Fruit fly (Drosophila melanogaster): Measurements from ENCODE around the gene CG15044.

DNA sequence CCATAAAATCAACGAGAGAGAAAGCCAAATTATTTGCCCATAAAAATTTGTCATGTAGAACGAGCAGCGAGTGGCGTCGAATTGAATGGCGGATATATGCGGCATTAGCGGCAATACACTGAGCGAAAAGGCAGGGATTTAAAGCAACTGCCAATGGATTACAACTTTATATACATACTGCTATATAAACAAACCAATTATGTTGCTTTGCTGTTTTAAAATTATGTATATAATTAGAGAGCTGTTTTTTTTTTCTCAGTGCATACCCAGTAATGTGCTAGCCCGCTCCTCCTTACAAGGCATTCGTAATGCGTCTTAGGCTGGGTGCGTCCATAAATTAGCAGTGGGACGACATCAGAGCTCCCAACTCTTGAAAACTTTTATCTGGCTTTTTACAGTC, 23.9 kb downstream of the CG15044 start:
- TF ChIP-seq Dfd (GFP tag; optimal IDR thresholded peaks at IDR 0.05) (no peak), lola (GFP tag; optimal IDR thresholded peaks at IDR 0.05) (no peak)

Measured in whole organism, wandering third instar larva.